Worm (Caenorhabditis elegans) whole organism, L4/young adult: ENCODE results near the gene dhs-12.

Experiments used
- dao-5 ChIP-seq: sonication (generic microtip); optimal IDR thresholded peaks from 2 replicates; lab custom pipeline; 2016; ENCODE audit warnings: missing genotype, missing genetic modification characterization, moderate library complexity, missing compliant biosample characterization
- him-1 ChIP-seq: sonication (generic microtip); optimal IDR thresholded peaks from 2 replicates; lab custom pipeline; 2016; ENCODE audit warnings: missing genotype, missing genetic modification reagents, missing genetic modification characterization, missing compliant biosample characterization

DNA sequence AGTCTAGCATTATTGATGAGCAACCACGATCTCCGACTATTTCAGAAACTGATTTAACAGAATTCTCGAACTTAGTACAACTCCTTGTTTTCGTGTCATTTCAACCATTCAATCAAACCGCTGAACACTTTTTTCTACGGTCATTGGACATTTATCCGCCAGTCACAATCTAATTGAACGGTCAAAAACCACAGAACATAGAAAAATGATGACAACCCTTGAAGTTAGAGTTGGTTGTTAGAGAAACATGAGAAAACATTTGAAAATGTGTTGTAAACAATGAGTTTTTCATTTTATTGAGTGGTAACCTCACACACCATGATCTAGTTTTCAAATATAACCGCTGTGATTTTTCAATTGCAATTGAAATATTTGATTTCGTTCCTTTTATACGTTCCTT lies 2.2 kb downstream of the dhs-12 start:
- no peak for TF ChIP-seq dao-5 (tag; lab: Kevin White, UChicago)
- no peak for TF ChIP-seq him-1 (tag; lab: Kevin White, UChicago)
